Worm (Caenorhabditis elegans): ENCODE data around the gene str-149.

Gene str-149

DNA sequence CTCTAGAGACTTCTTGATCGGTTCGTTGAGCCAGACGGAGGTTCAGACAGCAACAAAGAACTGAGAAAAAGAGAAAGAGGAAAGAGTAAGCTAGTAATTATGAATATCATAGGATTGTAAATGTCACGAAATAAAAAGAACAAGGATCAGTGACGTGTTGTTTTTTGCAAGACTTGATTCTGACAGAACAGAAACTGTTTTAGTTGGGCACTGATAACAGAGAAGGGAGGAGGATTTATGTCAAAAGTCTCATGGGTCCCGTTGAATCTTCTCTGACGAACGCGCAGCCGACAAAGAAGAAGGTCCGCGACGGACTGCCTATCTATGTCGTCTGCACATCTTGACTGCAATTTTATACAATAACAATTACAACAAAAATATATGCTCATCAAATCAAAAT lies 27.4 kb downstream of the str-149 start, which contains the start of gene T03E6.9:
Gene T03E6.9, minus strand, starts transcription at position 101 of the 400 bp plus-strand sequence.
- TF ChIP-seq klf-2 (GFP tag; conservative IDR thresholded peaks at IDR 0.05): no peak
- no peak for TF ChIP-seq ztf-29 (GFP tag; IDR thresholded peaks at IDR 0.05)
- TF ChIP-seq ztf-23 (GFP tag; IDR thresholded peaks at IDR 0.05): no peak
- TF ChIP-seq tab-1 (GFP tag; IDR thresholded peaks at IDR 0.05): no peak
- no peak for TF ChIP-seq flt-1 (GFP tag; IDR thresholded peaks at IDR 0.05)
- no peak for TF ChIP-seq T22C8.4 (GFP tag; IDR thresholded peaks at IDR 0.05)
- TF ChIP-seq cog-1 (tag; optimal IDR thresholded peaks at IDR 0.05): no peak
- no peak for TF ChIP-seq ref-1 (GFP tag; conservative IDR thresholded peaks at IDR 0.05)
- TF ChIP-seq med-1 (GFP tag; optimal IDR thresholded peaks at IDR 0.05; ENCODE audit: insufficient read depth): no peak

ce11 chrV:16603102-16603501 lies 29.8 kb downstream of the str-149 start, which contains the start of gene T03E6.8:
Gene T03E6.8, minus strand, starts transcription at chrV:16603202.
- TF ChIP-seq flt-1 (GFP tag; IDR thresholded peaks at IDR 0.05): no peak
- TF ChIP-seq T22C8.4 (GFP tag; IDR thresholded peaks at IDR 0.05): no peak
- no peak for TF ChIP-seq ref-1 (GFP tag; conservative IDR thresholded peaks at IDR 0.05)
- TF ChIP-seq cog-1 (tag; optimal IDR thresholded peaks at IDR 0.05): no peak
- TF ChIP-seq klf-2 (GFP tag; conservative IDR thresholded peaks at IDR 0.05): no peak
- no peak for TF ChIP-seq tab-1 (GFP tag; IDR thresholded peaks at IDR 0.05)
- no peak for TF ChIP-seq ztf-29 (GFP tag; IDR thresholded peaks at IDR 0.05)
- TF ChIP-seq med-1 (GFP tag; optimal IDR thresholded peaks at IDR 0.05; ENCODE audit: insufficient read depth): no peak
- TF ChIP-seq ztf-23 (GFP tag; IDR thresholded peaks at IDR 0.05): no peak

DNA sequence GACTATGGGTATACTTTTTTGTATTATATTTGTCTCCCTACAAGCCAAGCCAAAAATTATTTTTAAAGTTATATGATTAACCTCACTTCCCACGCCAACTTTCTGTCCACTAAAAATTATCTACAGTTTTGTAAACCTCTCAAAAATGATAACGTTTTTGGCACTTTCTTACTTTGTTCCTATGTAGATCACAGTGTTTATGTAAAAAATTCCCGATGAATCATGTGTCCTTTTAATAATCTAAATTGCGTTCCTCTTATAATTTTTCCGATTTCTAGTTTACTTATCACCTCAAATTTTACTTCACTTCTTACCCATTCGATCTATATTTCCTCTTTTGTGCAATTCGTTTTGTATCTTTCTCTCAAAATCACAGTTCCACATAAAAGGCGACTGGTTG lies 31.0 kb downstream of the str-149 start:
- no peak for TF ChIP-seq cog-1 (tag; optimal IDR thresholded peaks at IDR 0.05)

DNA sequence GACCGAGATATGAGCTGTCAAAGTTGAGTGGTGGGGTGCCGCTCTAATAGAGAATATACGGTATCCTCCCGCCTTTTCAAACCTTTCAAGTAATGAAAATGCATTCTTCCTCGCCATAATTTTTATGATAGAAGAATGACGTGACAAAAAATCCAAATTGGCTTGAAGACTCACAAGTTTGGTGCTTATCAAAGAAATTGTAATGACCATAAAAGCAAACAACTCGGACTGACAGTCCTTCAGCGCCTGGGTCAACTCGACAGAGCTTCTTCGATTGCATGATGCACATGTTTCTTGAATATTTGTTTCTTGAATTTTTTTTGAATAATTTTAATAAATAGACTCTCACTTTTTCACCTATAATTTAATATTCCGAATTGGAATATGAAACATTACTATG lies 32.2 kb downstream of the str-149 start:
- TF ChIP-seq ztf-29 (GFP tag; IDR thresholded peaks at IDR 0.05) (no peak), med-1 (GFP tag; optimal IDR thresholded peaks at IDR 0.05; ENCODE audit: insufficient read depth) (no peak), cog-1 (tag; optimal IDR thresholded peaks at IDR 0.05) (no peak), klf-2 (GFP tag; conservative IDR thresholded peaks at IDR 0.05) (no peak), ztf-23 (GFP tag; IDR thresholded peaks at IDR 0.05) (no peak), T22C8.4 (GFP tag; IDR thresholded peaks at IDR 0.05) (no peak), tab-1 (GFP tag; IDR thresholded peaks at IDR 0.05) (no peak), flt-1 (GFP tag; IDR thresholded peaks at IDR 0.05) (no peak), ref-1 (GFP tag; conservative IDR thresholded peaks at IDR 0.05) (no peak)

DNA sequence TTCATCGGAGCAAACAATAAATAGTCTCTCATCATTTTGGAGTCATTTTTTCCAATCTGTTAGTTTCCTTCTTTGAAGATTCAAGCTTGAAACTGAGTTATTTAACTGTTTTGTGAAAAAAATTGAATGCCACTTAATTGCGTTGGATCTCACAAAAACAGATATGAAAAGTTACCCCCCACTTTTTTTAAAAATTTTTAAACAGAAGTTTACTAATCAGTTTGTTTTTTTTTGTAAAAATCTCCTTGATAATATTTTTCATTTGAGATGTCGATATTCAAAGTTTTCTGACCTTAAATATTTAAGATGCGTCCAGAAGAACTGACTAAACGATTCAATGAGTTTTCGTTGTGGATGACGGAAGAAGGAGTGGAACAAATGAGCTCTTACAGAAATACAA lies 33.0 kb downstream of the str-149 start, which contains the start of gene Y32B12C.1:
Gene Y32B12C.1, plus strand, starts transcription at position 301 of the 400 bp plus-strand sequence.
- TF ChIP-seq tab-1 (GFP tag; IDR thresholded peaks at IDR 0.05) (no peak), T22C8.4 (GFP tag; IDR thresholded peaks at IDR 0.05) (no peak), med-1 (GFP tag; optimal IDR thresholded peaks at IDR 0.05; ENCODE audit: insufficient read depth) (no peak), cog-1 (tag; optimal IDR thresholded peaks at IDR 0.05) (no peak), flt-1 (GFP tag; IDR thresholded peaks at IDR 0.05) (no peak), ztf-23 (GFP tag; IDR thresholded peaks at IDR 0.05) (no peak), ztf-29 (GFP tag; IDR thresholded peaks at IDR 0.05) (no peak), ref-1 (GFP tag; conservative IDR thresholded peaks at IDR 0.05) (no peak), klf-2 (GFP tag; conservative IDR thresholded peaks at IDR 0.05) (no peak)

DNA sequence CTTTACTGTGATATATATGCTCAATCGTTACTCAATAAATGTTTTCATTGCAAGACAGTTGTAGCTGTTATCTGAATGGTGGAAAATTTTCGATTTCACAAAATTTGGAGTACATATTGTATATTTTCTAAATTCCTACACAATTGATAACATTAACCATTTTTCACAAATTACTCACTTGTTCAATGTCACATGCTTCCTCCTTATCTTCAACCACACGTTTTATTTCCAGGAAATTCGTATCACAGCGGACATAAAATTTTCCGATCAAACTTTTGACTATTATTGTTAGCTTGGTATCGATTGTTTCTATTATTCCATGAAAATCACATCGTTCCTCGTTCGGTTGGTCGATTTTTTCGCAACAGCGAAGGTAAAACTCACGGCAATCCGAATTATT lies 35.2 kb downstream of the str-149 start:
- no peak for TF ChIP-seq ref-1 (GFP tag; conservative IDR thresholded peaks at IDR 0.05)

DNA sequence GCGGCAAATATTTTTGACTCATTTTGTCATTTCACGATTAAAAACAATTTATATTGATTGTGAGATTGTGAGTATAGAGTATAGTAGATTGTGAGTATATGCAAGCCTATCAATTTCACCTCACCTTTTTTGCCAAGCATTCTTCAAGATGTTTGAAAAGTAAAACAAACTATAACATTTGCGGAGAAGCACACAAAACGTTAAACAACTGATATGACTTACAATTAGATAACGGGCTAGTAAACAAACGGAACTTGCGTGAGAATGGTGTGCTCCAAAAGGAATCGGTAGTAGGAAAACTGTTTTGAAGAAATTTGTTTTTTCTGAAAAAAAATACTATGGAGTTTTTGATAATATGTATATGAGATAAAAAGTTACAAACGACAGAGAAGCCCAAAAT lies 36.8 kb downstream of the str-149 start:
- TF ChIP-seq cog-1 (tag; optimal IDR thresholded peaks at IDR 0.05) (no peak), T22C8.4 (GFP tag; IDR thresholded peaks at IDR 0.05) (no peak), klf-2 (GFP tag; conservative IDR thresholded peaks at IDR 0.05) (no peak), med-1 (GFP tag; optimal IDR thresholded peaks at IDR 0.05; ENCODE audit: insufficient read depth) (no peak), flt-1 (GFP tag; IDR thresholded peaks at IDR 0.05) (no peak), ztf-29 (GFP tag; IDR thresholded peaks at IDR 0.05) (no peak), ref-1 (GFP tag; conservative IDR thresholded peaks at IDR 0.05) (no peak)

- TF ChIP-seq ztf-23 (GFP tag; IDR thresholded peaks at IDR 0.05) (no peak), tab-1 (GFP tag; IDR thresholded peaks at IDR 0.05) (no peak), ref-1 (GFP tag; conservative IDR thresholded peaks at IDR 0.05) (no peak), T22C8.4 (GFP tag; IDR thresholded peaks at IDR 0.05) (no peak), cog-1 (tag; optimal IDR thresholded peaks at IDR 0.05) (no peak), flt-1 (GFP tag; IDR thresholded peaks at IDR 0.05) (no peak), ztf-29 (GFP tag; IDR thresholded peaks at IDR 0.05) (no peak), klf-2 (GFP tag; conservative IDR thresholded peaks at IDR 0.05) (no peak), med-1 (GFP tag; optimal IDR thresholded peaks at IDR 0.05; ENCODE audit: insufficient read depth) (no peak)
Observed at ce11 chrV:16610791-16611385, 37.6 kb downstream of the str-149 start, which contains the start of gene srw-54. Gene srw-54, plus strand, starts transcription at chrV:16611335.

DNA sequence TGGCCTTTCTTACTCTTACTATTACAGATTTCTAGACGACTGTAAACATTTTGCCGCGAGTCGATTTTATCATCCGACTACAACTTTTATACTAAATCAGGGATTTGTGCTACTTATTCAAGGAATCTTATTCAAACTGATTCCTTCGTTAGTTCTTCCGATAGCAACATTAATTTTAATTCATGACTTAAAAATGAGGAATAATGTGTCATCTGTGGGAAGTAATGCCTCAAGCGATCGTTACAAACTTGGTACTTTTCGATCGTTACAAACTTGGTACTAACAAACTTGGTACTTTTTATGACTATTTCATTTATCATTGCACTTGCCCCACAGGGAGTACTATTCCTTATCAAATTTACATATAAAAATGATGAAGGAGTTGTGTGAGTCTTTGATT lies 44.2 kb downstream of the str-149 start, which contains the start of gene Y70C5A.4:
Gene Y70C5A.4, plus strand, starts transcription at position 301 of the 400 bp plus-strand sequence.
- TF ChIP-seq med-1 (GFP tag; optimal IDR thresholded peaks at IDR 0.05; ENCODE audit: insufficient read depth): no peak
- no peak for TF ChIP-seq ztf-29 (GFP tag; IDR thresholded peaks at IDR 0.05)
- TF ChIP-seq ref-1 (GFP tag; conservative IDR thresholded peaks at IDR 0.05): no peak
- no peak for TF ChIP-seq cog-1 (tag; optimal IDR thresholded peaks at IDR 0.05)
- TF ChIP-seq flt-1 (GFP tag; IDR thresholded peaks at IDR 0.05): no peak
- TF ChIP-seq klf-2 (GFP tag; conservative IDR thresholded peaks at IDR 0.05): no peak
- no peak for TF ChIP-seq T22C8.4 (GFP tag; IDR thresholded peaks at IDR 0.05)
- no peak for TF ChIP-seq ztf-23 (GFP tag; IDR thresholded peaks at IDR 0.05)
- TF ChIP-seq tab-1 (GFP tag; IDR thresholded peaks at IDR 0.05): no peak

DNA sequence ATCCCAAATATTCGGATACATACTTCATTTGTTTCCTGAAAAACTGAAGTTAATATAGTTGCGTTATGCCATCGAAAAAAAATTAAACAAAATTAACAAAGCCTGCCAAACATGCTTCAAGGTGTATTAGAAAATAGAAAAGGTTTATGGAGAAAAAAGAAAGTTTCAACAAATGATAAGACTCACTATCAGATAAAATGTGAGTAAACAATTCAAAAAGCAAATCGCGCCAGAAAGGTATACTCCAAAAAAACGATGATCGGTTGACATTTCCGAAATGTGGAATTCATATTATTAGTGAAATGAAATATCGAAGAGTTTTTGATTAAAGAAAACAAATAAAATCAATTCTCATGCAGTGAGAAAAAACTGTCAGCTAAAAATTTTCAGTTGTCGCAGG lies 47.6 kb downstream of the str-149 start, which contains the start of gene Y70C5A.3:
Gene Y70C5A.3, minus strand, starts transcription at position 50 of the 400 bp plus-strand sequence.
- no peak for TF ChIP-seq ref-1 (GFP tag; conservative IDR thresholded peaks at IDR 0.05)
- no peak for TF ChIP-seq ztf-29 (GFP tag; IDR thresholded peaks at IDR 0.05)
- no peak for TF ChIP-seq flt-1 (GFP tag; IDR thresholded peaks at IDR 0.05)
- TF ChIP-seq cog-1 (tag; optimal IDR thresholded peaks at IDR 0.05): no peak
- no peak for TF ChIP-seq T22C8.4 (GFP tag; IDR thresholded peaks at IDR 0.05)
- TF ChIP-seq ztf-23 (GFP tag; IDR thresholded peaks at IDR 0.05): no peak
- no peak for TF ChIP-seq med-1 (GFP tag; optimal IDR thresholded peaks at IDR 0.05; ENCODE audit: insufficient read depth)
- no peak for TF ChIP-seq klf-2 (GFP tag; conservative IDR thresholded peaks at IDR 0.05)
- TF ChIP-seq tab-1 (GFP tag; IDR thresholded peaks at IDR 0.05): no peak

All from whole organism, midembryonic.